Fruit fly (Drosophila melanogaster) whole organism, embryonic: Measurements from ENCODE around the gene Acf.

ENCODE experiments used
- Antp ChIP-seq: fragments of 200-800 bp; sonication (Bioruptor generic); optimal IDR thresholded peaks from 3 replicates; lab custom pipeline; 2016; ENCODE audit warnings: missing biosample characterization, missing genetic modification characterization
- BtbVII ChIP-seq: fragments of 200-800 bp; sonication (Bioruptor generic); optimal IDR thresholded peaks from 3 replicates; lab custom pipeline; 2017; ENCODE audit warnings: missing biosample characterization, mild to moderate bottlenecking, missing genetic modification characterization
- CG10366 ChIP-seq: fragments of 200-800 bp; sonication (Bioruptor generic); IDR thresholded peaks from 2 replicates; pipeline ENCODE4 v1.3.6; 2022; ENCODE audit warnings: missing biosample characterization, missing genetic modification characterization
- CG10565 ChIP-seq: fragments of 200-800 bp; sonication (Bioruptor generic); optimal IDR thresholded peaks from 3 replicates; lab custom pipeline; 2016; ENCODE audit warnings: missing biosample characterization, mild to moderate bottlenecking, missing genetic modification characterization
- CG11456 ChIP-seq: fragments of 200-800 bp; sonication (Bioruptor generic); IDR thresholded peaks from 3 replicates; pipeline ENCODE4 v1.3.6; 2022; ENCODE audit warnings: missing biosample characterization, missing genetic modification characterization
- CG11723 ChIP-seq: fragments of 200-800 bp; sonication (Bioruptor generic); optimal IDR thresholded peaks from 2 replicates; lab custom pipeline; 2017; ENCODE audit warnings: missing biosample characterization, mild to moderate bottlenecking, missing genetic modification characterization
- CG12659 ChIP-seq: fragments of 200-800 bp; sonication (Bioruptor generic); optimal IDR thresholded peaks from 3 replicates; lab custom pipeline; 2017; ENCODE audit warnings: mild to moderate bottlenecking, missing biosample characterization, missing genetic modification reagents, missing genetic modification characterization
- CG16815 ChIP-seq: fragments of 200-800 bp; sonication (Bioruptor generic); optimal IDR thresholded peaks from 3 replicates; lab custom pipeline; 2017; ENCODE audit warnings: missing biosample characterization, mild to moderate bottlenecking, missing genetic modification characterization
- CG17361 ChIP-seq: fragments of 200-800 bp; sonication (Bioruptor generic); IDR thresholded peaks from 3 replicates; pipeline ENCODE4 v1.3.6; 2022; ENCODE audit warnings: missing biosample characterization, missing genetic modification characterization
- CG18011 ChIP-seq: fragments of 200-800 bp; sonication (Bioruptor generic); optimal IDR thresholded peaks from 2 replicates; lab custom pipeline; 2017; ENCODE audit warnings: missing biosample characterization, missing genetic modification characterization, mild to moderate bottlenecking, moderate library complexity, missing genotype
- CG30403 ChIP-seq: fragments of 200-800 bp; sonication (Bioruptor generic); optimal IDR thresholded peaks from 3 replicates; lab custom pipeline; 2016; ENCODE audit warnings: missing biosample characterization, missing genetic modification characterization
- CG6654 ChIP-seq: fragments of 200-800 bp; sonication (Bioruptor generic); optimal IDR thresholded peaks from 2 replicates; lab custom pipeline; 2017; ENCODE audit warnings: missing biosample characterization, mild to moderate bottlenecking, missing genetic modification characterization
- CG7786 ChIP-seq: fragments of 200-800 bp; sonication (Bioruptor generic); optimal IDR thresholded peaks from 2 replicates; lab custom pipeline; 2016; ENCODE audit warnings: missing biosample characterization, missing genetic modification characterization
- CG7839 ChIP-seq: fragments of 200-800 bp; sonication (Bioruptor generic); optimal IDR thresholded peaks from 3 replicates; lab custom pipeline; 2018; ENCODE audit warnings: missing biosample characterization, mild to moderate bottlenecking, missing genetic modification characterization, moderate library complexity
- CG9817 ChIP-seq: fragments of 200-800 bp; sonication (Bioruptor generic); optimal IDR thresholded peaks from 2 replicates; lab custom pipeline; 2018; ENCODE audit warnings: missing biosample characterization, mild to moderate bottlenecking, missing genetic modification characterization, moderate library complexity
- Chrac-16 ChIP-seq: fragments of 200-800 bp; sonication (Bioruptor generic); optimal IDR thresholded peaks from 3 replicates; lab custom pipeline; 2016; ENCODE audit warnings: missing biosample characterization, missing genetic modification characterization
- CoRest ChIP-seq: fragments of 200-800 bp; sonication (Bioruptor generic); optimal IDR thresholded peaks from 3 replicates; lab custom pipeline; 2018; ENCODE audit warnings: missing biosample characterization, mild to moderate bottlenecking, missing genetic modification characterization, moderate library complexity
- CrebB ChIP-seq: fragments of 200-800 bp; sonication (Bioruptor generic); optimal IDR thresholded peaks from 3 replicates; lab custom pipeline; 2018; ENCODE audit warnings: missing biosample characterization, mild to moderate bottlenecking, missing genetic modification characterization
- D19A ChIP-seq: fragments of 200-800 bp; optimal IDR thresholded peaks from 3 replicates; lab custom pipeline; 2019; ENCODE audit warnings: missing biosample characterization, mild to moderate bottlenecking, missing genetic modification characterization, moderate library complexity
- Dref ChIP-seq: fragments of 200-800 bp; sonication (Bioruptor generic); IDR thresholded peaks from 2 replicates; pipeline ENCODE4 v1.3.6; 2022; ENCODE audit warnings: missing biosample characterization, missing genetic modification characterization
- Gsc ChIP-seq: fragments of 200-800 bp; sonication (Bioruptor generic); IDR thresholded peaks from 2 replicates; pipeline ENCODE4 v1.3.6; 2022; ENCODE audit warnings: missing biosample characterization, missing genetic modification characterization
- HHEX ChIP-seq: fragments of 200-800 bp; sonication (Bioruptor generic); optimal IDR thresholded peaks from 3 replicates; lab custom pipeline; 2017; ENCODE audit warnings: missing biosample characterization, mild to moderate bottlenecking, missing genetic modification characterization, missing genetic modification reagents
- HmgD ChIP-seq: fragments of 200-800 bp; sonication (Bioruptor generic); optimal IDR thresholded peaks from 3 replicates; lab custom pipeline; 2016; ENCODE audit warnings: missing biosample characterization, missing genetic modification characterization
- Hsf ChIP-seq: fragments of 200-800 bp; sonication (Bioruptor generic); optimal IDR thresholded peaks from 3 replicates; lab custom pipeline; 2016; ENCODE audit warnings: missing biosample characterization, missing genetic modification characterization
- MBD-R2 ChIP-seq: fragments of 200-800 bp; sonication (Bioruptor generic); IDR thresholded peaks from 2 replicates; pipeline ENCODE4 v1.3.6; 2022; ENCODE audit warnings: missing biosample characterization, missing genetic modification characterization
- Med ChIP-seq: fragments of 200-800 bp; sonication (Bioruptor generic); peaks from one replicate; lab custom pipeline; 2016; ENCODE audit warnings: missing biosample characterization, missing genetic modification characterization, mild to moderate bottlenecking, inconsistent platforms, moderate library complexity
- NC2β ChIP-seq: fragments of 200-800 bp; sonication (Bioruptor generic); optimal IDR thresholded peaks from 2 replicates; lab custom pipeline; 2016; ENCODE audit warnings: missing biosample characterization, missing genetic modification characterization
- NFAT ChIP-seq: fragments of 200-800 bp; sonication (Bioruptor generic); IDR thresholded peaks from 2 replicates; pipeline ENCODE4 v1.3.6; 2022; ENCODE audit warnings: missing biosample characterization, missing genetic modification characterization
- Nf-YC ChIP-seq: fragments of 200-800 bp; optimal IDR thresholded peaks from 3 replicates; lab custom pipeline; 2019; ENCODE audit warnings: missing biosample characterization, mild to moderate bottlenecking, missing genetic modification characterization, moderate library complexity
- NfI ChIP-seq: fragments of 200-800 bp; sonication (Bioruptor generic); optimal IDR thresholded peaks from 3 replicates; lab custom pipeline; 2018; ENCODE audit warnings: missing biosample characterization, mild to moderate bottlenecking, missing genetic modification characterization, moderate library complexity
- Xrp1 ChIP-seq: fragments of 200-800 bp; sonication (Bioruptor generic); IDR thresholded peaks from 2 replicates; pipeline ENCODE4 v1.3.6; 2022; ENCODE audit warnings: missing biosample characterization, missing genetic modification characterization
- YL-1 ChIP-seq: fragments of 200-800 bp; sonication (Bioruptor generic); optimal IDR thresholded peaks from 3 replicates; lab custom pipeline; 2017; ENCODE audit warnings: missing biosample characterization, mild to moderate bottlenecking, missing genetic modification characterization
- abd-A ChIP-seq: fragments of 200-800 bp; sonication (Bioruptor generic); optimal IDR thresholded peaks from 3 replicates; lab custom pipeline; 2019; ENCODE audit warnings: missing biosample characterization, mild to moderate bottlenecking, missing genetic modification characterization, moderate library complexity
- ac ChIP-seq: fragments of 200-800 bp; sonication (Bioruptor generic); optimal IDR thresholded peaks from 3 replicates; lab custom pipeline; 2017; ENCODE audit warnings: missing biosample characterization, mild to moderate bottlenecking, missing genetic modification characterization
- bbx ChIP-seq: fragments of 200-800 bp; sonication (Bioruptor generic); IDR thresholded peaks from 2 replicates; pipeline ENCODE4 v1.3.6; 2022; ENCODE audit warnings: missing biosample characterization, missing genetic modification characterization; ENCODE audit not compliant: partially characterized antibody
- cg ChIP-seq: fragments of 200-800 bp; sonication (Bioruptor generic); optimal IDR thresholded peaks from 3 replicates; lab custom pipeline; 2019; ENCODE audit warnings: missing biosample characterization, mild to moderate bottlenecking, missing genetic modification characterization, moderate library complexity
- cwo ChIP-seq: fragments of 200-800 bp; sonication (Bioruptor generic); optimal IDR thresholded peaks from 3 replicates; lab custom pipeline; 2017; ENCODE audit warnings: missing biosample characterization, missing genetic modification characterization, mild to moderate bottlenecking, moderate library complexity, missing genetic modification reagents
- danr ChIP-seq: fragments of 200-800 bp; sonication (Bioruptor generic); IDR thresholded peaks from 2 replicates; pipeline ENCODE4 v1.3.6; 2022; ENCODE audit warnings: missing biosample characterization, missing genetic modification characterization
- dati ChIP-seq: fragments of 200-800 bp; sonication (Bioruptor generic); IDR thresholded peaks from 2 replicates; pipeline ENCODE4 v1.3.6; 2022; ENCODE audit warnings: missing biosample characterization, missing genetic modification characterization
- dmrt99B ChIP-seq: fragments of 200-800 bp; sonication (Bioruptor generic); optimal IDR thresholded peaks from 2 replicates; lab custom pipeline; 2018; ENCODE audit warnings: missing biosample characterization, mild to moderate bottlenecking, missing genetic modification characterization, moderate library complexity
- gfzf ChIP-seq: fragments of 200-800 bp; sonication (Bioruptor generic); optimal IDR thresholded peaks from 2 replicates; lab custom pipeline; 2016; ENCODE audit warnings: missing biosample characterization, mild to moderate bottlenecking, missing genetic modification characterization, moderate library complexity
- hb ChIP-seq: fragments of 200-800 bp; sonication (Bioruptor generic); IDR thresholded peaks from 3 replicates; pipeline ENCODE4 v1.3.6; 2022; ENCODE audit warnings: missing biosample characterization, missing genetic modification characterization; ENCODE audit not compliant: partially characterized antibody
- ind ChIP-seq: fragments of 200-800 bp; sonication (Bioruptor generic); optimal IDR thresholded peaks from 3 replicates; lab custom pipeline; 2016; ENCODE audit warnings: missing biosample characterization, missing genetic modification characterization
- jigr1 ChIP-seq: fragments of 200-800 bp; sonication (Bioruptor generic); IDR thresholded peaks from 3 replicates; pipeline ENCODE4 v1.3.6; 2022; ENCODE audit warnings: missing biosample characterization, missing genetic modification characterization
- kah ChIP-seq: fragments of 200-800 bp; sonication (Bioruptor generic); optimal IDR thresholded peaks from 2 replicates; lab custom pipeline; 2018; ENCODE audit warnings: missing biosample characterization, mild to moderate bottlenecking, missing genetic modification characterization
- maf-S ChIP-seq: fragments of 200-800 bp; sonication (Bioruptor generic); optimal IDR thresholded peaks from 2 replicates; lab custom pipeline; 2016; ENCODE audit warnings: missing biosample characterization, missing genetic modification characterization
- pita ChIP-seq: fragments of 200-800 bp; sonication (Bioruptor generic); optimal IDR thresholded peaks from 2 replicates; lab custom pipeline; 2017; ENCODE audit warnings: missing biosample characterization, mild to moderate bottlenecking, missing genetic modification characterization
- ro ChIP-seq: fragments of 200-800 bp; sonication (Bioruptor generic); IDR thresholded peaks from 2 replicates; pipeline ENCODE4 v1.3.6; 2022; ENCODE audit warnings: missing biosample characterization, missing genetic modification characterization
- row ChIP-seq: fragments of 200-800 bp; sonication (Bioruptor generic); IDR thresholded peaks from 3 replicates; pipeline ENCODE4 v1.3.6; 2022; ENCODE audit warnings: missing biosample characterization, missing genetic modification characterization
- vfl ChIP-seq: fragments of 200-800 bp; sonication (Bioruptor generic); optimal IDR thresholded peaks from 2 replicates; lab custom pipeline; 2016; ENCODE audit warnings: missing biosample characterization, missing genetic modification characterization
- z ChIP-seq: fragments of 200-800 bp; sonication (Bioruptor generic); IDR thresholded peaks from 3 replicates; pipeline ENCODE4 v1.3.6; 2022; ENCODE audit warnings: missing biosample characterization, missing genetic modification characterization

The Acf gene

DNA sequence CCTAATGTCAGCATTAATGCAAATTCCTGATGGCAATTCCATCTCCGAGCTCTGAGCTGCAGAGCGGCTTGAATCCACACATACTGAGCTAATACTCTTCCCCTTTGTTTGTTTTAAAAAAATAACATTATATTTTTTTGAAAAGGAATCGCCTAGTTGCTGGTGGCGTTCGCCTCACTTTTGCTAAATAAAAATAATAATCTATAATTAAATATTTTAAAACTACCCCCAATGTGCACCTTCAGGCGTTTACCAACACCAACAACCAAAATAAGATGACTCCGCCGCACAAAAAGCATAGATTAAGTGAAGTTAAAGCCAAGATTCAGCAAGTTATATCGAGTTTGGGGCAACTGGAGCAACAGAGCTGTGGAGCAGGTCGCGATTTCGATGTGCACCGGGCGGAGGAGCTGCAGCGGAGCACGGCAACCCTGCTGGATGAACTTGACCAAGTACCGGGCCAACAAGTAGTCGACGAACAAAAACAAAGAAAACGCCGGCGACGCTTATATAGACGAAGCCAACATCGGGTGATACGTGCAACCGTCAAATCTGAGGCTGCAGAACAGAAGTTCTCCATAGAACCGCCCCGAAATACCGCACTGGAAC, 49.6 kb upstream of the Acf start, which contains the start of gene CG1896 (continued):
- TF ChIP-seq CG10565 (GFP tag; lab: Kevin White, UChicago) (no peak), cwo (GFP tag; lab: Kevin White, UChicago) (peak; percentile 11), NFAT (GFP tag; lab: Robert Waterston, UW) (no peak), kah (GFP tag; lab: Kevin White, UChicago) (peak; percentile 63), YL-1 (no peak), maf-S (no peak), CG7839 (tag; lab: Kevin White, UChicago) (peak; percentile 44), row (GFP tag; lab: Robert Waterston, UW) (peak; percentile 67), abd-A (tag; lab: Kevin White, UChicago) (no peak), jigr1 (no peak), bbx (GFP tag; lab: Robert Waterston, UW) (0 out of 2 replicates have a peak, but pooled peaks have one; percentile 14), CG6654 (GFP tag; lab: Kevin White, UChicago) (peak; percentile 1), CG30403 (GFP tag; lab: Kevin White, UChicago) (peak; percentile 45), MBD-R2 (GFP tag; lab: Robert Waterston, UW) (peak; percentile 76), HmgD (GFP tag; lab: Kevin White, UChicago) (no peak), Gsc (no peak), BtbVII (no peak), Nf-YC (no peak), dmrt99B (tag; lab: Kevin White, UChicago) (peak; percentile 44), CrebB (tag; lab: Kevin White, UChicago) (no peak), CG17361 (GFP tag; lab: Robert Waterston, UW) (peak; percentile 40; the same call in 1 of the 3 replicates), CG16815 (GFP tag; lab: Kevin White, UChicago) (no peak), Hsf (GFP tag; lab: Kevin White, UChicago) (no peak), CG11456 (GFP tag; lab: Robert Waterston, UW) (0 out of 3 replicates have a peak, but pooled peaks have one; percentile 41), CG18011 (GFP tag; lab: Kevin White, UChicago) (peak; percentile 26), CG11723 (GFP tag; lab: Kevin White, UChicago) (no peak), HHEX (GFP tag; lab: Kevin White, UChicago) (no peak), dati (no peak), vfl (GFP tag; lab: Kevin White, UChicago) (no peak), Antp (GFP tag; lab: Kevin White, UChicago) (no peak), hb (GFP tag; lab: Robert Waterston, UW) (no peak), CG7786 (GFP tag; lab: Kevin White, UChicago) (no peak), pita (GFP tag; lab: Kevin White, UChicago) (no peak), gfzf (GFP tag; lab: Kevin White, UChicago) (no peak), CG10366 (GFP tag; lab: Robert Waterston, UW) (peak; percentile 54), Xrp1 (peak; percentile 66), Med (GFP tag; lab: Kevin White, UChicago) (peak; percentile 72), NC2β (GFP tag; lab: Kevin White, UChicago) (no peak), CG9817 (tag; lab: Kevin White, UChicago) (no peak), danr (GFP tag; lab: Robert Waterston, UW) (no peak), Chrac-16 (GFP tag; lab: Kevin White, UChicago) (peak; percentile 31), Dref (GFP tag; lab: Robert Waterston, UW) (no peak), NfI (peak; percentile 52), D19A (tag; lab: Kevin White, UChicago) (peak; percentile 87), z (GFP tag; lab: Robert Waterston, UW) (no peak), ro (GFP tag; lab: Robert Waterston, UW) (no peak), ac (GFP tag; lab: Kevin White, UChicago) (no peak), CG12659 (GFP tag; lab: Kevin White, UChicago) (peak; percentile 48), cg (GFP tag; lab: Kevin White, UChicago) (no peak), CoRest (tag; lab: Kevin White, UChicago) (peak; percentile 45), ind (GFP tag; lab: Kevin White, UChicago) (peak; percentile 29)
